Fruit fly (Drosophila melanogaster): ENCODE data around the gene mab-21.

mab-21 gene

dm6 chrX:5977113-5977512 lies 35.9 kb downstream of the mab-21 start (continued):
- TF ChIP-seq aop (GFP tag; IDR thresholded peaks at IDR 0.05) (no peak), CG33213 (GFP tag; optimal IDR thresholded peaks at IDR 0.05) (no peak), CG12219 (GFP tag; optimal IDR thresholded peaks at IDR 0.05) (no peak), CG6689 (GFP tag; IDR thresholded peaks at IDR 0.05) (0 out of 2 replicates have a peak, but pooled peaks have one; percentile 6), ERR (GFP tag; optimal IDR thresholded peaks at IDR 0.05) (no peak), Fer3 (tag; optimal IDR thresholded peaks at IDR 0.05) (no peak), CG34224 (GFP tag; IDR thresholded peaks at IDR 0.05; ENCODE audit: partially characterized antibody) (no peak), D19B (GFP tag; optimal IDR thresholded peaks at IDR 0.05) (no peak), CG2120 (GFP tag; optimal IDR thresholded peaks at IDR 0.05) (peak; percentile 22), CG4707 (GFP tag; optimal IDR thresholded peaks at IDR 0.05) (no peak), CG18262 (tag; optimal IDR thresholded peaks at IDR 0.05) (no peak), CG30020 (tag; optimal IDR thresholded peaks at IDR 0.05) (no peak), gro (GFP tag; optimal IDR thresholded peaks at IDR 0.05) (no peak), pros (GFP tag; optimal IDR thresholded peaks at IDR 0.05) (no peak), HLH4C (GFP tag; IDR thresholded peaks at IDR 0.05; ENCODE audit: partially characterized antibody) (no peak), crp (GFP tag; optimal IDR thresholded peaks at IDR 0.05) (no peak), Spps (tag; optimal IDR thresholded peaks at IDR 0.05) (no peak), ato (GFP tag; IDR thresholded peaks at IDR 0.05; ENCODE audit: partially characterized antibody) (no peak), ranshi (GFP tag; IDR thresholded peaks at IDR 0.05) (no peak), CG3838 (GFP tag; optimal IDR thresholded peaks at IDR 0.05) (no peak), ftz-f1 (GFP tag; optimal IDR thresholded peaks at IDR 0.05) (no peak), CG11695 (GFP tag; IDR thresholded peaks at IDR 0.05) (no peak), CG10431 (GFP tag; optimal IDR thresholded peaks at IDR 0.05) (no peak), trh (GFP tag; optimal IDR thresholded peaks at IDR 0.05) (no peak), eve (GFP tag; optimal IDR thresholded peaks at IDR 0.05) (peak in 1 of 2 experiments; percentile 11), Bgb (GFP tag; IDR thresholded peaks at IDR 0.05; ENCODE audit: partially characterized antibody) (no peak), mam (GFP tag; optimal IDR thresholded peaks at IDR 0.05) (peak; percentile 22), psq (GFP tag; optimal IDR thresholded peaks at IDR 0.05) (peak; percentile 6), esg (GFP tag; conservative IDR thresholded peaks at IDR 0.05) (no peak), ci (GFP tag; IDR thresholded peaks at IDR 0.05) (no peak), hkb (optimal IDR thresholded peaks at IDR 0.05) (no peak), hkb (GFP tag; IDR thresholded peaks at IDR 0.05) (no peak), CG42726 (GFP tag; IDR thresholded peaks at IDR 0.05; ENCODE audit: partially characterized antibody) (no peak), ac (GFP tag; optimal IDR thresholded peaks at IDR 0.05) (no peak), ap (GFP tag; IDR thresholded peaks at IDR 0.05) (no peak), D19A (tag; optimal IDR thresholded peaks at IDR 0.05) (no peak), Oli (tag; optimal IDR thresholded peaks at IDR 0.05) (peak; percentile 27), sens-2 (GFP tag; IDR thresholded peaks at IDR 0.05) (no peak), CHES-1-like (GFP tag; optimal IDR thresholded peaks at IDR 0.05) (no peak), CG9817 (tag; optimal IDR thresholded peaks at IDR 0.05) (no peak), zfh1 (GFP tag; IDR thresholded peaks at IDR 0.05) (no peak), cas (GFP tag; IDR thresholded peaks at IDR 0.05) (no peak), CG10959 (GFP tag; IDR thresholded peaks at IDR 0.05) (no peak), CG7556 (GFP tag; optimal IDR thresholded peaks at IDR 0.05) (no peak), tup (GFP tag; optimal IDR thresholded peaks at IDR 0.05) (no peak), ewg (GFP tag; optimal IDR thresholded peaks at IDR 0.05) (no peak), CG2129 (GFP tag; IDR thresholded peaks at IDR 0.05; ENCODE audit: partially characterized antibody) (no peak), cad (GFP tag; optimal IDR thresholded peaks at IDR 0.05) (no peak), Mrtf (GFP tag; IDR thresholded peaks at IDR 0.05) (no peak), slbo (GFP tag; IDR thresholded peaks at IDR 0.05) (no peak; the same call in 1 of the 2 replicates), ind (GFP tag; optimal IDR thresholded peaks at IDR 0.05) (no peak), zfh2 (GFP tag; optimal IDR thresholded peaks at IDR 0.05) (no peak)
